Fruit fly (Drosophila melanogaster): ENCODE data around the gene CG32152.

The CG32152 gene

DNA sequence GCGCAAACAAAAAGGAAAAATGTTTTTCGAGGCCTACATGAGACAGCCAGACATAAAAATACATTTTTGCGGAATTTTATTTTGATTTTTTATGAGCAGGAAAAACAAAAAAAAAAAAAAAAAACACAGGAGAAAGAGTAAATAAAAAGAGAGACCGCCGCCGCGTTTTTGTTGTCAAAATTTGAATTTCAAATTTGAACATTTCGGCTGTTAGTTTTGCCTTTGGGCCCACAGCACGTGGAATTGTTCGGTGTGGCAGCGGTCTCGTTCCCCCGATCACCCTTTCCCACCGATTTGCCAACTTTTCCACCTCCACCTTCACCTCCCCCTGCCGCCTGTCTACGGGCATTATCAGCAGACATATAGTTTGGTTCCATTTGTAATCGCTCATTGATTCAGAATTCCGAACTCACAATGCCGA lies 13.0 kb upstream of the CG32152 start (continued):
- no peak for TF ChIP-seq CG12659 (GFP tag; optimal IDR thresholded peaks at IDR 0.05)
- no peak for TF ChIP-seq ems (GFP tag; optimal IDR thresholded peaks at IDR 0.05)
- no peak for TF ChIP-seq MESR4 (GFP tag; optimal IDR thresholded peaks at IDR 0.05)
- no peak for TF ChIP-seq dmrt99B (tag; optimal IDR thresholded peaks at IDR 0.05)
- no peak for TF ChIP-seq bsh (GFP tag; optimal IDR thresholded peaks at IDR 0.05)
- TF ChIP-seq CG3838 (GFP tag; optimal IDR thresholded peaks at IDR 0.05), result no peak
- TF ChIP-seq wor (GFP tag; IDR thresholded peaks at IDR 0.05), result no peak
- TF ChIP-seq CG9876 (GFP tag; optimal IDR thresholded peaks at IDR 0.05), result no peak
- TF ChIP-seq Hand (GFP tag; optimal IDR thresholded peaks at IDR 0.05), result no peak
- no peak for TF ChIP-seq Asciz (GFP tag; optimal IDR thresholded peaks at IDR 0.05)
- TF ChIP-seq Xbp1 (GFP tag; optimal IDR thresholded peaks at IDR 0.05), result no peak
- TF ChIP-seq pzg (GFP tag; optimal IDR thresholded peaks at IDR 0.05), result no peak
- no peak for TF ChIP-seq Hey (tag; optimal IDR thresholded peaks at IDR 0.05)
- TF ChIP-seq CG8290 (GFP tag; optimal IDR thresholded peaks at IDR 0.05), result no peak
- peak in 1 of 2 experiments; percentile 26 for TF ChIP-seq CG8290 (tag; optimal IDR thresholded peaks at IDR 0.05)
- 0 out of 2 replicates have a peak, but pooled peaks have one; percentile 17 for TF ChIP-seq E2f2 (GFP tag; IDR thresholded peaks at IDR 0.05)
- TF ChIP-seq Doc3 (GFP tag; IDR thresholded peaks at IDR 0.05; ENCODE audit: partially characterized antibody), result no peak
- no peak for TF ChIP-seq Lhr (GFP tag; optimal IDR thresholded peaks at IDR 0.05)
- peak; percentile 35 for TF ChIP-seq CG13894 (tag; optimal IDR thresholded peaks at IDR 0.05)
- TF ChIP-seq stwl (tag; optimal IDR thresholded peaks at IDR 0.05), result no peak
- no peak for TF ChIP-seq dan (GFP tag; IDR thresholded peaks at IDR 0.05)
- TF ChIP-seq HLH54F (GFP tag; optimal IDR thresholded peaks at IDR 0.05), result no peak
- no peak for TF ChIP-seq tap (tag; optimal IDR thresholded peaks at IDR 0.05)
- no peak for TF ChIP-seq CG3163 (GFP tag; optimal IDR thresholded peaks at IDR 0.05)
- peak; percentile 97 for TF ChIP-seq crol (GFP tag; IDR thresholded peaks at IDR 0.05)
- TF ChIP-seq sisA (GFP tag; IDR thresholded peaks at IDR 0.05), result no peak
- TF ChIP-seq CG11093 (GFP tag; IDR thresholded peaks at IDR 0.05), result no peak
- TF ChIP-seq NFAT (GFP tag; IDR thresholded peaks at IDR 0.05), result peak; percentile 74

DNA sequence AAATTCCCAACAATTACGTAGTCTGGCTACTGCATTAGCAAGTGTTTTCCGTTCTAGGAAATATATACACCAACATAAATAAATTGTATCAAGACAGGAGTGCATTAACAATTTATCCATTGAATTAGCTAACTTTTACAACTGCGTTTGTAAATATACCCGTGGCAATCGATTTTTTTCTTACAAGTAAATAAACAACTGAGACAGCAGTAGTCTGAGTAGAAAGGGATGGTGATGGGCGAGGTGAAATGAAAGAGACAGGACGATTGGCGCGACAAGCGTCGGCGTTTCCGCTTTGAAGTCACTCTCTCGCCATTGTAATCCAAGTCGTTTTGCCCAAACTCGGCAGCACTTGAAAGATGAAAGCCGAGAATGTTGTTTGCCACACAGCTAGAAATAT lies 11.7 kb upstream of the CG32152 start:
- TF ChIP-seq CG10321 (GFP tag; IDR thresholded peaks at IDR 0.05) (peak; percentile 52; the same call in 1 of the 2 replicates), CG2875 (GFP tag; optimal IDR thresholded peaks at IDR 0.05) (no peak), Med (GFP tag) (peak; percentile 40), dimm (GFP tag; IDR thresholded peaks at IDR 0.05) (no peak), CG6654 (GFP tag; optimal IDR thresholded peaks at IDR 0.05) (no peak), pan (optimal IDR thresholded peaks at IDR 0.05) (no peak), pan (GFP tag; optimal IDR thresholded peaks at IDR 0.05 in 1 of 2, IDR thresholded peaks at IDR 0.05 in 1 of 2) (peak in 1 of 2 experiments; percentile 62), rib (GFP tag; IDR thresholded peaks at IDR 0.05) (no peak), ab (GFP tag; optimal IDR thresholded peaks at IDR 0.05) (no peak), onecut (GFP tag; IDR thresholded peaks at IDR 0.05) (peak; percentile 56)

DNA sequence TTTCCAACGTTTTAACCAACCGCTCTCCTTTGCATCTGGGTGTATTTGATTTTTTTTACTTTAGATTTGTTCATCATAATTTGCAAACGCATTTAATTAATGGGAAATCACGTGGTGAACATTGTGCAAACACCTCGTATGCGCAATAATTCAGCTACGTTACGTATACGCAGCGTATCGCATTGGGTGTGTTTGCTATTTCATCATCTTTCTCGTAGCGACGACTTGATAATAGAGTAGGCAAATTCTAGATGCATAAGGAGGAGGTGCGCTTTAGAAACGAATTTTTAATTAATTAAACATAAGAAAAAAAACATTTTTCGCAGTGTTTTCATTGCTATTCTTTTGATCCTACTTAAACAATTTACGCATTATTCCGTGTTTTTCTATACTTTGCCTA lies 9.8 kb upstream of the CG32152 start:
- TF ChIP-seq Pdp1 (GFP tag; optimal IDR thresholded peaks at IDR 0.05) (peak in 1 of 2 experiments; percentile 1), eve (GFP tag; optimal IDR thresholded peaks at IDR 0.05) (peak in 1 of 2 experiments; percentile 55), CG7372 (GFP tag; IDR thresholded peaks at IDR 0.05) (peak; percentile 74; the same call in 1 of the 2 replicates), bbx (GFP tag; IDR thresholded peaks at IDR 0.05; ENCODE audit: partially characterized antibody) (no peak)
